Fruit fly (Drosophila melanogaster): ENCODE data around the gene CG6999.

The CG6999 gene

dm6 chrX:9103308-9104185 is 15.4 kb downstream of the CG6999 start, which contains the start of gene CG7766 (continued):
- TF ChIP-seq Stat92E (GFP tag; optimal IDR thresholded peaks at IDR 0.05) (no peak), Neu2 (GFP tag; optimal IDR thresholded peaks at IDR 0.05; ENCODE audit: borderline replicate concordance) (no peak), pzg (GFP tag; optimal IDR thresholded peaks at IDR 0.05) (peak; percentile 59), bbx (GFP tag; IDR thresholded peaks at IDR 0.05; ENCODE audit: partially characterized antibody) (no peak), CG18619 (GFP tag; optimal IDR thresholded peaks at IDR 0.05) (no peak), CG16779 (GFP tag; IDR thresholded peaks at IDR 0.05) (no peak), dysf (GFP tag; IDR thresholded peaks at IDR 0.05) (no peak), ase (GFP tag; IDR thresholded peaks at IDR 0.05) (no peak), h (optimal IDR thresholded peaks at IDR 0.05) (no peak), row (GFP tag; IDR thresholded peaks at IDR 0.05) (peak; percentile 34; the same call in 2 of the 3 replicates), CG7372 (GFP tag; IDR thresholded peaks at IDR 0.05) (no peak), Dip3 (GFP tag; optimal IDR thresholded peaks at IDR 0.05) (no peak), dmrt99B (tag; optimal IDR thresholded peaks at IDR 0.05) (no peak), ftz-f1 (GFP tag; optimal IDR thresholded peaks at IDR 0.05) (no peak), chm (GFP tag; IDR thresholded peaks at IDR 0.05) (no peak), gfzf (GFP tag; optimal IDR thresholded peaks at IDR 0.05) (peak; percentile 83), CG3838 (GFP tag; optimal IDR thresholded peaks at IDR 0.05) (no peak), zfh2 (GFP tag; optimal IDR thresholded peaks at IDR 0.05) (no peak), chinmo (GFP tag; IDR thresholded peaks at IDR 0.05; ENCODE audit: partially characterized antibody) (0 out of 4 replicates have a peak, but pooled peaks have one; percentile 26), CG8765 (GFP tag; IDR thresholded peaks at IDR 0.05) (no peak), rib (GFP tag; IDR thresholded peaks at IDR 0.05) (no peak), CG42726 (GFP tag; IDR thresholded peaks at IDR 0.05; ENCODE audit: partially characterized antibody) (no peak), gem (tag; optimal IDR thresholded peaks at IDR 0.05) (no peak), CG34422 (GFP tag; IDR thresholded peaks at IDR 0.05) (0 out of 3 replicates have a peak, but pooled peaks have one; percentile 12), Hr51 (GFP tag; optimal IDR thresholded peaks at IDR 0.05) (no peak), CG31388 (GFP tag; optimal IDR thresholded peaks at IDR 0.05) (no peak), ken (GFP tag; IDR thresholded peaks at IDR 0.05) (no peak), p53 (GFP tag; optimal IDR thresholded peaks at IDR 0.05) (no peak), bab2 (GFP tag; optimal IDR thresholded peaks at IDR 0.05) (no peak), CG10147 (GFP tag; optimal IDR thresholded peaks at IDR 0.05) (no peak), Atf6 (GFP tag; IDR thresholded peaks at IDR 0.05) (0 out of 2 replicates have a peak, but pooled peaks have one; percentile 20), en (GFP tag; optimal IDR thresholded peaks at IDR 0.05) (no peak), CG15601 (tag; optimal IDR thresholded peaks at IDR 0.05) (no peak), CG14965 (GFP tag; optimal IDR thresholded peaks at IDR 0.05; ENCODE audit: borderline replicate concordance) (no peak), Mes4 (GFP tag; optimal IDR thresholded peaks at IDR 0.05) (no peak), ara (GFP tag; IDR thresholded peaks at IDR 0.05) (no peak), CG17802 (tag; optimal IDR thresholded peaks at IDR 0.05) (no peak), MBD-R2 (GFP tag; IDR thresholded peaks at IDR 0.05) (peak; percentile 34; the same call in 1 of the 2 replicates), tll (GFP tag; optimal IDR thresholded peaks at IDR 0.05) (peak in 1 of 2 experiments; percentile 86), CG17385 (GFP tag; optimal IDR thresholded peaks at IDR 0.05) (no peak), BEAF-32 (GFP tag; optimal IDR thresholded peaks at IDR 0.05) (peak; percentile 35), ssp (GFP tag; IDR thresholded peaks at IDR 0.05) (no peak), Sry-δ (GFP tag; optimal IDR thresholded peaks at IDR 0.05) (peak; percentile 5), Bdp1 (GFP tag; optimal IDR thresholded peaks at IDR 0.05) (no peak), sima (GFP tag; optimal IDR thresholded peaks at IDR 0.05) (no peak), CG12769 (tag; optimal IDR thresholded peaks at IDR 0.05) (no peak), Dp (GFP tag; optimal IDR thresholded peaks at IDR 0.05) (peak; percentile 73), oc (tag; optimal IDR thresholded peaks at IDR 0.05) (no peak)

Data from whole organism, embryonic.